Fruit fly (Drosophila melanogaster): Measurements from ENCODE around the gene CG15449.

Gene CG15449

dm6 chrX:21058991-21059390 is 18.6 kb upstream of the CG15449 start:
- TF ChIP-seq CG4496 (GFP tag; IDR thresholded peaks at IDR 0.05) (peak; percentile 82), CG32121 (GFP tag; IDR thresholded peaks at IDR 0.05) (peak; percentile 49; the same call in 1 of the 2 replicates), gl (tag; optimal IDR thresholded peaks at IDR 0.05) (peak; percentile 34), EcR (GFP tag; optimal IDR thresholded peaks at IDR 0.05) (peak; percentile 61), CG17806 (tag; optimal IDR thresholded peaks at IDR 0.05) (peak; percentile 67), CG8159 (tag; optimal IDR thresholded peaks at IDR 0.05) (peak; percentile 73), Ets98B (GFP tag; IDR thresholded peaks at IDR 0.05) (peak; percentile 71), CG14655 (GFP tag; optimal IDR thresholded peaks at IDR 0.05) (peak; percentile 80), CG9948 (tag; optimal IDR thresholded peaks at IDR 0.05) (peak; percentile 74), CG13204 (GFP tag; optimal IDR thresholded peaks at IDR 0.05) (peak; percentile 60), CG8301 (tag; optimal IDR thresholded peaks at IDR 0.05) (peak; percentile 80), CG15710 (tag; optimal IDR thresholded peaks at IDR 0.05) (peak; percentile 78), CG34367 (tag; optimal IDR thresholded peaks at IDR 0.05) (peak; percentile 78), Pif1A (GFP tag; optimal IDR thresholded peaks at IDR 0.05) (peak; percentile 78), CG12605 (GFP tag; IDR thresholded peaks at IDR 0.05) (0 out of 2 replicates have a peak, but pooled peaks have one; percentile 33), Snoo (tag; optimal IDR thresholded peaks at IDR 0.05) (peak; percentile 88), fd96Ca (GFP tag; IDR thresholded peaks at IDR 0.05) (peak; percentile 83), Pif1B (GFP tag; optimal IDR thresholded peaks at IDR 0.05) (peak; percentile 85), rn (GFP tag; IDR thresholded peaks at IDR 0.05) (no peak), CG10348 (GFP tag; IDR thresholded peaks at IDR 0.05) (no peak), D1 (tag; optimal IDR thresholded peaks at IDR 0.05) (peak; percentile 23)

DNA sequence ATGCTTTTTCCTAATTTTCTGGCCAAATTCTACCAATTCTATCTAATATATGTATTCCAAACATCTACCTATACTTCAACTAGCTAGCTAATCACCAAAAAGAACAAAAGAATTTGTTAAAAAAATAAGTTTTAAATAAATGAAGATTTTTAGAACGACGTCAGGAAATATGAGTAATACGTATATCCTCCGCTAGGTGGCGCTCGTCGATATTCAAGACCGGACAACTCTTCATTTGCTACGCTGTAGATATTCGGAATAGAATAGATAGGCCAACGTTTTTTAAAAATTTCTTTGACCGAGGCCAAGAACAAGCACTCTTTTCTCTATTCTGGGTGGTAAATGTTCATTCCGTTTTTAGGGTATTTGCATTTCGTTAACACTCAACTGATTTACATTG is 18.0 kb upstream of the CG15449 start:
- no peak for TF ChIP-seq CG13204 (GFP tag; optimal IDR thresholded peaks at IDR 0.05)
- TF ChIP-seq CG4496 (GFP tag; IDR thresholded peaks at IDR 0.05) = no peak
- TF ChIP-seq EcR (GFP tag; optimal IDR thresholded peaks at IDR 0.05) = no peak
- TF ChIP-seq CG10348 (GFP tag; IDR thresholded peaks at IDR 0.05) = no peak
- no peak for TF ChIP-seq Snoo (tag; optimal IDR thresholded peaks at IDR 0.05)

DNA sequence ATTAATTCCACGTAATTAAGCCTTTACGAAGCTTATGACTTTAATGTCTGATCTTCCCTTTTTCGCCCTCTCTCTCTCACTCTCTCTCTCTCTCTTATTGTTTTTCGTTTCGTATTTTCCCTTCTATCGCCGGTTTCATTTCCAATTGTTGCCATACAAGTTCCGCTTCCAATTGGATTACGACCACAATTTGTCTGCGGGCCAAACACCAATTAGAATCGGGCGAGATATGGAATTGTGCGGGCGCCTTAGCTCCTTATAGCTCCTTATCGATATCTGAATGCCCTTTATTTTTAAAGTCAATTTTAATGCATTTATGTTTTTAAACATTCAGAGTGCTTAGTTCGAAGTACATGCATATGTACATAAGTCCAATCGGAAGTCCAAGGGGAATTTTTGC is 16.3 kb upstream of the CG15449 start:
- no peak for TF ChIP-seq CG8301 (tag; optimal IDR thresholded peaks at IDR 0.05)

DNA sequence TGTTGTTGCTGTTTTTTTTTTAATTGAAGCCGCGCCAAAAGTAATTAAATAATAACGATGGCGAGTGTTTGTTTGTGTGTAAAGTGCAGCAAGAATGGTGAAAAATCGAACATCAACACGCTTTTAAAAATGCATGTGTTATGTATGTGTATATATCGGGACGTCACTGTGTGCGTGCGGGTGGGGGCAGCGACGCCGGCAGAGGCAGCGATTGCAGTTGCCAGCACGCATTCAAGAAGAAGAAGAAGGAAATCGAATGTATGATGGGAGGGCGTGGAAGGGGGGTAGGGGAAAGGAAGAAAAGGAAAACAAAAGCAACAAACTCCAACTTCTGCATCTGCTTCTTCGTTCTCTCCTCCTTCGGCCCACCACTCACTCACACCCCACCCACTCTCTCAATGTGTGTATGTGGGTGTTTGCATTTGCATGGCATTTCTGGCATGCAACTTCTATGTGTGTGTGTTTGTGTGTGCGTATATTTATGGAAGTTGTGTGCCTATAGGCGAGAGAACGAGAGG is 14.6 kb upstream of the CG15449 start:
- TF ChIP-seq EcR (GFP tag; optimal IDR thresholded peaks at IDR 0.05) = peak; percentile 64
- peak; percentile 50; the same call in 2 of the 3 replicates for TF ChIP-seq CG4496 (GFP tag; IDR thresholded peaks at IDR 0.05)
- TF ChIP-seq fd96Ca (GFP tag; IDR thresholded peaks at IDR 0.05) = peak; percentile 74; the same call in 2 of the 3 replicates
- peak; percentile 51 for TF ChIP-seq gl (tag; optimal IDR thresholded peaks at IDR 0.05)
- TF ChIP-seq Pif1A (GFP tag; optimal IDR thresholded peaks at IDR 0.05) = no peak
- peak; percentile 21 for TF ChIP-seq CG15710 (tag; optimal IDR thresholded peaks at IDR 0.05)
- TF ChIP-seq CG17806 (tag; optimal IDR thresholded peaks at IDR 0.05) = no peak
- no peak for TF ChIP-seq CG8159 (tag; optimal IDR thresholded peaks at IDR 0.05)
- peak; percentile 58; the same call in 1 of the 2 replicates for TF ChIP-seq CG32121 (GFP tag; IDR thresholded peaks at IDR 0.05)
- peak; percentile 36 for TF ChIP-seq CG14655 (GFP tag; optimal IDR thresholded peaks at IDR 0.05)
- peak; percentile 22 for TF ChIP-seq CG8301 (tag; optimal IDR thresholded peaks at IDR 0.05)
- no peak for TF ChIP-seq Snoo (tag; optimal IDR thresholded peaks at IDR 0.05)
- peak; percentile 69 for TF ChIP-seq CG13204 (GFP tag; optimal IDR thresholded peaks at IDR 0.05)
- peak; percentile 61 for TF ChIP-seq Ets98B (GFP tag; IDR thresholded peaks at IDR 0.05)
- TF ChIP-seq CG12605 (GFP tag; IDR thresholded peaks at IDR 0.05) = peak; percentile 58; the same call in 1 of the 2 replicates

DNA sequence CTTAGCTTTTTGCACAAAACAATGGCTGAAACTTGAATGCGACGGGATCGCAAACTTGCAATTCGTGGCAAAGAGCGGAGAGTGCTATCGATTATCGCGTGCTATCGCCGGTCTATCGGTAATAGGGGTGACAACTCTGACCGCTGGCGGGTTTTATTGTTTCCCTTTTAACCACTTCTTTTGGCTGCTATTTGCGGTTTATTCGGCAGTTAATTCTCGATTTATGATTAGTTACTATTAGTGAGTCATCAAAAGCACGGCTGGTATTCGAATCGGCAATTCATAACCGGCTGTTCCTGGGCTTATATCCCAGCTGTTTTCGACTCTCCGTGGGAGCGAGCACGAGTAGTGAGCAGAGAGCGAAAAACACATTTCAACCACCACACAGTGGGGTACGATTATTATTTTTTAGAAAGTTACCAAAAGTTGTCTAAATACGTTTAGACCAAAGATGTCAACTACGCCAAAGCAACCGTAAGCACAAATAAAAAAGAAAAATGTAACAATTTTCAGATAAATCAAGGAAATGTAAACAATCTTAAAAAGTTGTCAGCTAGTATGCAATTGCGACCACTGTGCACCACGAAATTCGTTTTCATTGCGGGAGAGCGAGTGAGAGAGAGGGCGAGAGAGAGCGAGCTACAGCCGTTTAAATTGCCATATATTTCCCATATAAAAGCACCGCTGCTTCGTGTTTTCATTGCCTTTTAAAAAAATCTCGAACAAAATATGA is 13.6 kb upstream of the CG15449 start, which contains the start of the genes Stt3A and bves:
Stt3A (minus strand) TSS at position 89 of the 733 bp plus-strand sequence.
bves (plus strand) TSS at position 115 of the 733 bp plus-strand sequence.
- TF ChIP-seq CG4496 (GFP tag; IDR thresholded peaks at IDR 0.05) (peak; percentile 99), CG15710 (tag; optimal IDR thresholded peaks at IDR 0.05) (peak; percentile 97), CG9948 (tag; optimal IDR thresholded peaks at IDR 0.05) (peak; percentile 97), gl (tag; optimal IDR thresholded peaks at IDR 0.05) (peak; percentile 97), CG8159 (tag; optimal IDR thresholded peaks at IDR 0.05) (peak; percentile 97), rn (GFP tag; IDR thresholded peaks at IDR 0.05) (peak; percentile 86), CG34367 (tag; optimal IDR thresholded peaks at IDR 0.05) (peak; percentile 98), CG32121 (GFP tag; IDR thresholded peaks at IDR 0.05) (peak; percentile 97), CG8301 (tag; optimal IDR thresholded peaks at IDR 0.05) (peak; percentile 98), CG12605 (GFP tag; IDR thresholded peaks at IDR 0.05) (peak; percentile 98), CG10348 (GFP tag; IDR thresholded peaks at IDR 0.05) (peak; percentile 76), Pif1A (GFP tag; optimal IDR thresholded peaks at IDR 0.05) (peak; percentile 99), EcR (GFP tag; optimal IDR thresholded peaks at IDR 0.05) (peak; percentile 71), CG13204 (GFP tag; optimal IDR thresholded peaks at IDR 0.05) (peak; percentile 96), CG14655 (GFP tag; optimal IDR thresholded peaks at IDR 0.05) (peak; percentile 98), Snoo (tag; optimal IDR thresholded peaks at IDR 0.05) (peak; percentile 99), CG17806 (tag; optimal IDR thresholded peaks at IDR 0.05) (peak; percentile 98), Pif1B (GFP tag; optimal IDR thresholded peaks at IDR 0.05) (peak; percentile 99), Ets98B (GFP tag; IDR thresholded peaks at IDR 0.05) (peak; percentile 97), D1 (tag; optimal IDR thresholded peaks at IDR 0.05) (peak; percentile 93), fd96Ca (GFP tag; IDR thresholded peaks at IDR 0.05) (peak; percentile 98)

Measured in whole organism, pupa.